Worm (Caenorhabditis elegans): Measurements from ENCODE around the gene twk-6.
"Not testable (repeated sequence)": the region's sequence is repeated elsewhere in the genome, so short reads cannot be mapped to it uniquely, and the experiment has no call there.

The twk-6 gene

DNA sequence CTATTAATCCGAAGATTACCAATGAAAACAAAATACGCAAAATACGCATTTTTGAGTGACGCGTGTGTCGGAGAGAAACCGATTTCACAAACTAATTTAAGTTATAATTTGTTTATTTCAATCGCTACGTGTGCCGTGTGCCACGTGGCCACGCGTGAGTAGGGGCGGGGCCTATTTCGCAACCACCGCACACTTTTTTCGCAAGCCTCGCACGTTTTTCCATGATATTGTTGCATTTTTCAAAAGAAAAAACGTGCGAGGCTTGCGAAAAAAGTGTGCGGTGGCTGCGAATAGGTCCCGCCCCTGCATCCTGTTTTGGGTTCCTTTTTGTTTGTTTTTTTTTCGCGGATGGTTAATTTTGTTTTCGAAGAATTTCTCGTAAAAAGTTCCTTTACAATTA, 42.4 kb downstream of the twk-6 start, which contains the start of gene enu-3.2:
Gene enu-3.2 (minus strand): TSS at position 105 of the 400 bp plus-strand sequence.
- not testable (repeated sequence) for TF ChIP-seq elt-3 (tag; optimal IDR thresholded peaks at IDR 0.05); M03D4.4 (tag; optimal IDR thresholded peaks at IDR 0.05); elt-1 (tag; optimal IDR thresholded peaks at IDR 0.05; ENCODE audit: borderline replicate concordance, insufficient read depth)

DNA sequence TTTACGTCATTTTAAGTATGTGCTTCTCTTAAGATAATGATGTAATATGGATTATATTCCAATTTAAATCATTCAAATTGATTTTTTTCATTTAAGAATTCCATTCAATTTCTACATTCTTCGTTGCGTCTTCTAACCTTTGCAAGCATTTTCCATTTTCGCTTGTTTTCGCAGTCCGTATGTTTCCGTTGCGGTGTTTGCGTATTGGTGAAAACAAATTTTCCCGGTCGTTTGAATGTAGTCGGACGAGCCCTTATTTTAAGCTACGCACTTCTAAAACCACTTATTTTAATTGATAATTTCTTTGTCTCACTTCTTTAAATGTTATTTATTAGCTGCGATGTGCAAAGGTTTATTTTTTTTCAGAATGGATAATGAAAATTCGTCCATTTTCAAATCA, 43.0 kb downstream of the twk-6 start, which contains the start of gene mel-28:
Gene mel-28 (plus strand): TSS at position 367 of the 400 bp plus-strand sequence.
- TF ChIP-seq mab-5 (tag; optimal IDR thresholded peaks at IDR 0.05) (no peak), ham-2 (GFP tag; optimal IDR thresholded peaks at IDR 0.05) (no peak), unc-39 (tag; optimal IDR thresholded peaks at IDR 0.05) (no peak), tbx-8 (GFP tag; optimal IDR thresholded peaks at IDR 0.05) (no peak), pha-4 (tag; optimal IDR thresholded peaks at IDR 0.05) (no peak), cnd-1 (tag; optimal IDR thresholded peaks at IDR 0.05) (no peak), ztf-11 (tag; optimal IDR thresholded peaks at IDR 0.05) (no peak), unc-120 (tag; optimal IDR thresholded peaks at IDR 0.05; ENCODE audit: poor library complexity, severe bottlenecking) (no peak)

DNA sequence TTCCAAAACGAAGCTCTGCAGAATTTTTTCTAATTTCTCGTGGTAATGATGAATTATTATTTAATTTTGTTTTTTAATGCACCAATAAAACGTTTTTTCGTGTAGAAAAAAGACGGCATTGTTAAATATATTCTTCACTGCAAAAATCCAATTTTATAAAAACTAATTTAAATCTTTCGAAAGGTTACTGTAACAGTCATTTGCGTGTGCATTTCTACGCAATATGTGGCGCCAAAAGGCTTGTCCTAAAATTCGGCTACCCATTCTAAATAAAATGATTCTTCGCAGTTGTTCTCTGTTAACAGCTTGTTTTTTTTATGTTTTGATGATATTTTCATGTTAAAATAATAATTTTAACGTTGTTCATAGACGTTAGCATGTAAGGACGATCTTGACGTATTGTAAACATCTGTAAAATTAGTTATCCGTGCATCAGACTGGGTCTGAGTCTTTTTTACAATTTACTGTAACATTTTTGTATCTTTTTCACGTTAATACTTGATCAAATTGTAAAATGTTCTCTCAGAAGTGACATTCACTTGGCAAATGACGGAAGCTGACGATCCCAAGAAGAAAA, 49.9 kb downstream of the twk-6 start, which contains the start of gene mip-1:
Gene mip-1 (plus strand): TSS at position 527 of the 577 bp plus-strand sequence.
- no peak for TF ChIP-seq mep-1 (tag; optimal IDR thresholded peaks at IDR 0.05)
- TF ChIP-seq unc-62 (GFP tag; optimal IDR thresholded peaks at IDR 0.05): no peak
- TF ChIP-seq cnd-1 (tag; optimal IDR thresholded peaks at IDR 0.05): no peak
- no peak for TF ChIP-seq nhr-12 (tag; optimal IDR thresholded peaks at IDR 0.05)
- no peak for TF ChIP-seq ceh-39 (tag; optimal IDR thresholded peaks at IDR 0.05)
- no peak for TF ChIP-seq ceh-83 (GFP tag; optimal IDR thresholded peaks at IDR 0.05)
- TF ChIP-seq ces-1 (GFP tag; optimal IDR thresholded peaks at IDR 0.05): no peak
- TF ChIP-seq lsy-2 (tag; optimal IDR thresholded peaks at IDR 0.05): no peak
- TF ChIP-seq pha-4 (tag; optimal IDR thresholded peaks at IDR 0.05): no peak
- TF ChIP-seq elt-3 (tag; optimal IDR thresholded peaks at IDR 0.05): no peak
- TF ChIP-seq tbx-8 (GFP tag; optimal IDR thresholded peaks at IDR 0.05): no peak
- no peak for TF ChIP-seq hlh-1 (tag; optimal IDR thresholded peaks at IDR 0.05)
- TF ChIP-seq nhr-28 (tag; optimal IDR thresholded peaks at IDR 0.05): no peak
- TF ChIP-seq drap-1 (GFP tag; optimal IDR thresholded peaks at IDR 0.05): no peak
- TF ChIP-seq nhr-237 (tag; optimal IDR thresholded peaks at IDR 0.05): no peak
- no peak for TF ChIP-seq bed-3 (GFP tag; optimal IDR thresholded peaks at IDR 0.05)
- no peak for TF ChIP-seq unc-39 (tag; optimal IDR thresholded peaks at IDR 0.05)
- no peak for TF ChIP-seq ham-2 (GFP tag; optimal IDR thresholded peaks at IDR 0.05)
